Worm (Caenorhabditis elegans) whole organism, L4/young adult: ENCODE measurements around the gene F07B7.7.
"Not testable (repeated sequence)": the region's sequence is repeated elsewhere in the genome, so short reads cannot be mapped to it uniquely, and the experiment has no call there.

Experiments
- W03F9.2 ChIP-seq: fragments of 150-350 bp; optimal IDR thresholded peaks from 2 replicates; lab custom pipeline; 2014; ENCODE audit warnings: missing biosample characterization, missing genetic modification characterization
- dao-5 ChIP-seq: sonication (generic microtip); optimal IDR thresholded peaks from 2 replicates; lab custom pipeline; 2016; ENCODE audit warnings: missing genotype, missing genetic modification characterization, moderate library complexity, missing compliant biosample characterization
- him-1 ChIP-seq: sonication (generic microtip); optimal IDR thresholded peaks from 2 replicates; lab custom pipeline; 2016; ENCODE audit warnings: missing genotype, missing genetic modification reagents, missing genetic modification characterization, missing compliant biosample characterization

The F07B7.7 gene

DNA sequence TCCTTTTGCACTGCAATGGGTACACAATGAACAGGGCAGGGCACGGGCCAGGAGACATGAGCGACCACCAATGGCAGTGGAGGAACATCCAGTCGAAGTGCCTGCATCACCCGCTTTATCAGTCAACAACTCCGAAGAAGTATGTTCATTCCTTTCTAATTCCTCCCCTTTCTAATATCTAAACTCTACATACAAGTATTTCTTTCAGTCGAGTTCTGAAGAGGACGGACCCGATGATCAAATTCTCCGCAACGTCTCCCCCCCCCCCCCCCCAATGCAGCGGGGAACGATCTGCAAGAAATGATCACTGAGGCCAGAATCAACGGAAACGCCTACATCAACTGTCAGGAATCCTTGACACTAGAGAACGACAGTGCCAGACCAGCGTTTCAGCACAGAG lies at the start of gene F07B7.7:
Gene F07B7.7 (plus strand): TSS at position 301 of the 400 bp plus-strand sequence.
- not testable (repeated sequence) for TF ChIP-seq W03F9.2, dao-5, him-1

DNA sequence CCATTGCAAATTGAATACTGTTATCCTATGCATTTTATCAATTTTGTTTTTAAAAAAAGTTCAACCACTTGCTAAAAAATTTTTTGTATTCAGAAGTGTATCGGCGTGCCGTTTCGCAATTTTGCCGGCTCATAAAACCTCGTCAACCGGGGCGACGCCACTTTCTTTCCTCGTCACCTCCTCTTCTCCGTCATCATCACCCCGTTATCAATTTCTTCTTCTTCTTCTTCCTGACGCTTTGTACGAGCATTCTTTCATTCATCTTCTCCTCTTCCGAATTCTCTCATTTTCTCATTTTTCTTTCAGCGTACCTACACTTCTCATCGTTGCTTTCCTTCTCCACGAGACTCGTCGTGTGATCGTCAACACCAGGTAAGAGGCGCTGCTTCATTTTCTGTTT lies 49.2 kb upstream of the F07B7.7 start, which contains the start of gene sup-37:
Gene sup-37 (plus strand): TSS at position 301 of the 400 bp plus-strand sequence.
- TF ChIP-seq W03F9.2 (no peak), him-1 (no peak), dao-5 (no peak)

DNA sequence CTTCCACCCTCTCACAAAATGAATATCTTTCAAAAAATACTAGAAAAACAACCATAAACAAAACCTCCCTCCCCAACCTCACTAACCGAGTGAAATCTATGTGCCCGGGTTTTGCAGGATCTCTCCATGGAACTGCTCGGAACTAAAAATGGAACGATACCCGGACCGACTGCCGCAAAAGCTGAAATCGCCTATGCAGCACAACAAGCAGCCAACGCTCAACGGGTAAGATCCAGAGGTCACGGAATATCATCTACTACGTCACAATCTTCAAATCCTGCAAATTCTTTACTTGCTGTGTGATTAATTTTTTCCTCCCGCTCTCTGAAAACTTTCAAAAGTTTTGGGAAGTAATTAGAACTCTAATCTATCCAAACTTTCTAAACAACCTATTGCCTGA lies 46.1 kb upstream of the F07B7.7 start:
- no peak for TF ChIP-seq W03F9.2
- TF ChIP-seq him-1: no peak
- TF ChIP-seq dao-5: no peak

DNA sequence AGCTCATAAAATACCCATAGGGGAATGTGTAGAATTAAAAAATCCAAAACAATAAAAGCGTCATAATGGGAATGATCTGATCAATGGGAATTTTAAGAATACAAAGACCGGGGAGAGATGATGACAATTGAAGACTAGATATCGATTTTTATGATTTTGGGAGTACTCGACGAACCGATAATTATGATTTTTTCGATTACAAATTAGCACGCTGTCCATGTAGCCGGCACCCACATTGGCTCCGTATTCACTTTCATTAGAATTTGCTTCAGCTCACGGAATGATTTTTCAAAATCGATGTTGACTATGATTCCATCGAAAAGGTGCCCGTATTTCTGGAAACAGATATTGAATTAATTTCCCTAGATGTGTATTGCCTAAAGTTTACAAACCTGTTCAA lies 42.6 kb upstream of the F07B7.7 start:
- TF ChIP-seq dao-5 (no peak), him-1 (no peak), W03F9.2 (no peak)

DNA sequence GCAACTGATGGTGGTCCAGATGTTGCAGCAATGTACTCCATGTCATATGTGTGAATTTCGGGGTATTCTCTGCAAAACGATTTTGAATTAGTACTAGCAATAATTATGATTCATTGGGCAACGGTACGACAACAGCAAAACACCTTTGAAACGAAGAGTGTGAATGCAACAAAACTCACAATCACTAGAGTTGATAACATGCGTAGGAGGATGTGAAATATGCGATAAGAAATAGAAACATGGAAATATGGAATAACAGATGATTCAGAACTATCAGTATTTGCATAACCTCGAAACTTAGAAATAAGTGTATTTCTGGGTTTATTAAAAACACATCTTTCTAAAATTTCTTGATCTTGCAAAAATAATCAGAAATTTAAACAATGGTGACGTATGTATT lies 39.9 kb upstream of the F07B7.7 start:
- TF ChIP-seq W03F9.2 (no peak), him-1 (no peak), dao-5 (no peak)

DNA sequence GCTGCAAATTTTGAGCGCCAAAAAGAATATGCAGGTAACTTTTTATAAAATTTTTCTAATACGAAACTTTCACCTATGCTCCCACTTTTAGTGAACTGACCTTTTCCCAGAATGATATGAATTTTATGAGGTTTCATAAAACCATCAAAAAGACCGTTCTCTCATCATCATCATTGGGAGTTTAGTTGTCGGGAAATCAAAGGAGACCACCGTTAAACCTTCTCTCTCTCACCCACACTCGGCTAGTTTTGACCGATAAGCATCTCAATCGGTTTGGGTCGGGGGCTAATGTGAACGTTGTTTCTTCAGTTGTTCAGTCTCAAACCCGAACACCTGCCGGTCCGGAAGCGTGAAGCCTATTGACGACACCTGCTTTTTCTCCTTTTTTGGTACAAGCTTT lies 39.2 kb upstream of the F07B7.7 start:
- TF ChIP-seq dao-5 (no peak), him-1 (no peak), W03F9.2 (no peak)

DNA sequence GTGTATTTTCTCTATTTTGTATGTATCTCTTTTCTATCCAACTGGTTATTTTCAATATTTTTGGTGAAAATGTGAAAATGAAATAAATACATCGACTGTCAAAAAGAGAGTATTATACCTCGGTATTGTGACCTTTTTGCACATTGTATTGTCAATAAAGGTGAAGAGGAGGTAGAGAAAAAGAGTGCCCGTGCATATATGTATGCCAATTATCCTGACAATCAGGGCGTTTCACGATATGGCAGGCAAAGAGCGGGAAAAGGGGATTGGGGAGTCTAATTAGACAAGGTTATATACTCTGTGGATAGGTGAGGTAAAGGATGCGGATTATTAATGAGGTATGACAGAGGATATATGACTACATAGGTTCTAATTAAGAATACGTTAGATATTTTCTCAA lies 38.5 kb upstream of the F07B7.7 start:
- TF ChIP-seq dao-5: no peak

DNA sequence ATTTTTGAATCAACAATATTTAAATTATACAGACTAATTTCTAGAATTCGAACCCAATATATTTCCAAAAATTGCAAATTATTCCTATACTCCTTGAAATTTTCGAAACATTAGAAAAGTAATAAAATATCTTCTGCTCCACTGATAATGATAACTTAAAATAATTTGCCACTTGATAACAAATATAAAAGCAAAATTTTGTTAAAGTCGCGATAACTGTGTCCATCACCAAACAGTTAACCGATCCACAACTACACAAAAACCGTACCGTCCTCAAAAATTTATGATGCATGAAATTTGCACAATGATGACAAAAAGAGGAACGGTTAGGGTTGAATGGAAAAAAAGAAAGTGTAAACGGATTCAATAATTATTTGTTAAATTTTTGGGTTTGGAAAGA lies 36.9 kb upstream of the F07B7.7 start:
- no peak for TF ChIP-seq him-1

DNA sequence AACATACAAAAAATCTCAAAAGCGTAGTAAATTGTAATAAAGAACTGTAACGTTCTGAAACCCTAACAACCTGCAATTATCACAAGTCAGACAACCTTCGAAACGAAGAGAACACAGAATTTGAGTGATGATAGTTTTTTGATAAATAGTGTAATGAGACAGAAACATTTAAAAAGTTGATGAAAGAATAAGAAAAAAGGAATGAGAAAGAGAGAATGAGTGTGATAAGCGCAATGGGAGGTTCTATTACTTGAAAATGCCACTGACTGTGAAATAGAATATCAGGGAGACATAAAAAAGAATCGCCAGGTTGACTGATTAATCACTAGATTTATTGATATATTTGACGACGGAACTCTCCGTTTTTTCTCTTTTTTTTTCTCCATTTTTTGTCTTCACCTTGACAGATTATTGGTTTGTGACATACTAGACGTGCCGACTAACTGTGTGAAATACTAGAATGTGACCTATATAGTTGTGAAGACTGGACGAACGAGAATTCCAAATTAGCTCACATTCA lies 36.1 kb upstream of the F07B7.7 start:
- no peak for TF ChIP-seq dao-5
- TF ChIP-seq him-1: no peak
- no peak for TF ChIP-seq W03F9.2

DNA sequence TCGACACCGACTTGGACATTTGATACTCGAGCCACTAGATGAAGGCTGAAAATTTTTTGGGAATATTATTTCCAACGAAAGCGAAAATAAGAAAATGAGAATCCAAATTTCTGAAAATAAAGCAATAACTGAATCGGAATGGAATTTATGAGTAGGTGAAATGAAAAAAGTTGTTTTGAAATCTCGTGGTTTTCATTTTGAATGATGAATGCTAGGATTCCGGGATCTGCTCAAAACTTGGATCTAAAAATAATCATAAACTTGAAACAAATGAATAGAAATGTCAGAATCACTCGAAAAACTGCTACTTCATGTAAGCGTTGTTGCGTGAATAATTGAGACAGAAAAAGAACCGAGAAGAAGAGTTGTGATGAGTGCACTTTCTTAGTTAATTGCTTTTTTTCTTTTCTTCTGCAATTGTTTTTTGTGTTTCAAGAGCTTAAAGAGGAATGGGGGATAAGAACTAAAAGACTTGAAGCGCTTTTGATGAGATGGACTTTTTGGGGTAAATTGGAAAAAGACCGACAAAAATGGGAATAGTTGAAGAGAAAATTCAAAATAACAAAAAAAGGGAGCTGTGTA lies 34.3 kb upstream of the F07B7.7 start, which contains the start of gene magu-2:
Gene magu-2 (minus strand): TSS at position 51 of the 582 bp plus-strand sequence.
- TF ChIP-seq dao-5 (no peak), W03F9.2 (no peak), him-1 (no peak)

DNA sequence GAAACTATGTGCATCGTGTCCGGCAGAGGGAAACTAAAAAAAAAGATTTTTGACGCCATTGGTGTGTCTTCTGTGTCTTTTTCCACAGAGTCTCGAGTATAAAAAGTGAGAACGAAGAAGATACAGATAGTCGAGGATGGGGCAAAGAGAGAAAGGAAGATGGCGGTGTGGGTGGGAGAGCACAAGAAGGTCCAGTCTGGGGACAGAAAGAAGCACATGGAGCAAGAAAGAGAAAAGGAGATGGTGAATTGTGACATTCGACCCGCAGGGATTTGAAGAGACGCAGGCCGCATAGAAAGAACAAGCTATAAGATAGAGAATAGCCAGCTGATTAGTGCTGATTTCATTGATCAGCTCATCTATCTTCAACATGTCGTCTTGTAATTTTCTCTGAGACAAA lies 33.2 kb upstream of the F07B7.7 start:
- TF ChIP-seq W03F9.2 (no peak), him-1 (no peak), dao-5 (no peak)

DNA sequence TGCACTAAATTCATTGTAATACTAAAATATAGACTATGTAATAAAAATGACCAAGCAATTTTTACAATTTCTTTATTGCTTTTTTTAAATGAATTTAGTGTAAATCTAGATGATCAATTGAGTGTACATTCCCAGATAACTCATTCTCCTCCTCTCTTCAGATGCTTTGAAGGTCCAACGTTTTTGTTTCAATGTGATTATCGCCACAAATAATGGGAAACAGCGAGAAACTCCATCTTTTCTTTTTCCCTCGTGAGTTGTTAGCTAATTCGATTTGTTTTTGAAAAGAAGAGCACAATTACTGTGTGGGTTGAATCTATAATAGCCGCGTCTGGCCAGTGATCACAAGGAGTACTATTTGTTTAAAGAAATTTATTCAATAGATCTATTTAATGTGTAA lies 30.4 kb upstream of the F07B7.7 start:
- TF ChIP-seq W03F9.2: no peak
- TF ChIP-seq him-1: no peak
- no peak for TF ChIP-seq dao-5

DNA sequence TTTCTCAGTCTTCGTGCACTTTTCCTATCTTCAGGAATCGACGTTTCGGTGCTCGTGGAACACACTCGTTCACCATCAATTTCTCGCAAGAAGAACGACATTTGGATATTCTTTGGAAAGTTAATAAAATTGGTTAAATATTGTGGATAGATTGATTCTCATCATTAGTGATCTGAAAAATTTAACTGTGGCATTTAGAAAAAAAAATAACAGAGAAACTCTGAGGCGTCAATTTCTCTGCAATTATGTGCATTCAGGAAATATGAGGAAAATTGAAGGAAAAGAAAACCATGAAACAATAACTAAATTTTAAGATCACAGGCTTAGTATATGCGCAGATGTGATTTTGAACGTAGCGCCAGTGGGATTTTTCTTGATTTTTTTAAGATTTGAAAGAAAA lies 15.6 kb upstream of the F07B7.7 start, which contains the start of gene rpm-1:
Gene rpm-1 (minus strand): TSS at position 101 of the 400 bp plus-strand sequence.
- TF ChIP-seq him-1, W03F9.2, dao-5: not testable (repeated sequence)

DNA sequence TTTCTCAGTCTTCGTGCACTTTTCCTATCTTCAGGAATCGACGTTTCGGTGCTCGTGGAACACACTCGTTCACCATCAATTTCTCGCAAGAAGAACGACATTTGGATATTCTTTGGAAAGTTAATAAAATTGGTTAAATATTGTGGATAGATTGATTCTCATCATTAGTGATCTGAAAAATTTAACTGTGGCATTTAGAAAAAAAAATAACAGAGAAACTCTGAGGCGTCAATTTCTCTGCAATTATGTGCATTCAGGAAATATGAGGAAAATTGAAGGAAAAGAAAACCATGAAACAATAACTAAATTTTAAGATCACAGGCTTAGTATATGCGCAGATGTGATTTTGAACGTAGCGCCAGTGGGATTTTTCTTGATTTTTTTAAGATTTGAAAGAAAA lies 26.5 kb downstream of the F07B7.7 start, which contains the start of gene F07B7.12:
Gene F07B7.12 (minus strand): TSS at position 101 of the 400 bp plus-strand sequence.
- not testable (repeated sequence) for TF ChIP-seq him-1, dao-5, W03F9.2
